Worm (Caenorhabditis elegans): Measurements from ENCODE around the gene F10E9.7.

Gene F10E9.7

DNA sequence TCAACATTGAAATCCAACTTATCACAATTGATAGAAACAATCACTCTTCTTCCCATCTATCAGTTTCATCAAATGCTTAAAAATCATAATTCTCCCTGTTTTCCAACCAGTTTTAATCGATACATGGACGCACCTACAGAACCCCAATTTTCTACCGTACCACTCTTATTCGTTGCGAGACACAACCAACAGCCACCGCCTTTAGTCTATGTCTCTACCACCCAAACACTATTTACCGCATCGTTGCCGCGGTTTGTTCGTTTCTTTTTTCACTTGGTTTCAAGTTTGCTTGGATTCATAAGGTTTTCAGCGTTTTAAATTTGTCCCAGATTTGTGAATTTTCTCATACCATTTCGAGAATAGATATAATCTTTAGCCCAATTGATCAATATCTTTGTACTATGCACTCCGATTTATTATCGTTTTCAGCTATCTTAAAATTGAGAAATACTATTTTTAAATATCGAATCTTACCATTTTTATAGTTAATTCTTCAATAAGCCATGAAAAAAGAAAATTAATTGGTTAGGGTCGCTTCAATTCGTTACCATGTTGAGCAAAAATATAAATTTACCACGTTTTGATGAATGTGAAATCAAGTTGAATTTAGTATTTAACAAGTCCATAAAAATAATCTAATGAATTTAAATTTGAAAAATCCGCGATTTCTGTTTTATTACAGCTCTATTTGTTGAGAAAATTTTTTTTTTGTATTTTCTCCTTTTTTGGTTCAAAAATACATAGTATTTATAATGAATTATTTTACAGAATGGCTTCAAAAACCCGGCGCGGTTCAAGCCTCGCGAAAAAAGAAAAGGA, 3.2 kb upstream of the F10E9.7 start, which contains the start of gene F10E9.3:
Gene F10E9.3, plus strand, starts transcription at position 769 of the 819 bp plus-strand sequence.
- TF ChIP-seq ets-4 (GFP tag; optimal IDR thresholded peaks at IDR 0.05) (no peak), F33H1.4 (GFP tag; IDR thresholded peaks at IDR 0.05) (0 out of 2 replicates have a peak, but pooled peaks have one; percentile 12)

DNA sequence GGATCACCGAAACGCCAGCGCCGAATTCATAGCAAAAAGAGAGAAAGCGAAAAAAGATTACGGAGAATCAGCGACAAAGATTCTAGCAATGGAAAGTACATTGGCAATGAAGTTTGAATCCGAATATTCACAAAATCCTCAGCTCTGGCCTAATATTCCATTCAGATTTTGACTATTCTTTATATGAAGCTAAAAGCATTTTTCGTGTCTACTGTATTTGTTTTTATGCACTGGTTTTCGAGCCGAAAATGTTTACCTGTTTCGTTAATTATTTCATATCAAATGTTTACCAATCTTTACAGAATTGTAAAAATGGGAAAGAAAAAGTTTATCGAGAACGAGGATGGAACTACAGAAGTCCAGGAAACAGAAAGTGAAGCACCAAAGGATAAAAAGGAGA, 997 bp upstream of the F10E9.7 start, which contains the start of gene F10E9.4:
Gene F10E9.4, plus strand, starts transcription at position 301 of the 400 bp plus-strand sequence.
- TF ChIP-seq hrde-1 (tag; optimal IDR thresholded peaks at IDR 0.05; ENCODE audit: borderline replicate concordance) (no peak), T07F8.4 (tag; optimal IDR thresholded peaks at IDR 0.05) (no peak), lsl-1 (GFP tag; optimal IDR thresholded peaks at IDR 0.05) (no peak), nfya-1 (tag; optimal IDR thresholded peaks at IDR 0.05; ENCODE audit: borderline replicate concordance, insufficient read depth) (no peak), egrh-3 (GFP tag; IDR thresholded peaks at IDR 0.05) (no peak), Y53F4B.3 (GFP tag; IDR thresholded peaks at IDR 0.05) (no peak), him-1 (tag; optimal IDR thresholded peaks at IDR 0.05) (no peak), F37B4.10 (GFP tag; IDR thresholded peaks at IDR 0.05) (no peak), cebp-1 (GFP tag; IDR thresholded peaks at IDR 0.05) (no peak), cebp-1 (tag; optimal IDR thresholded peaks at IDR 0.05) (no peak), K11D2.4 (GFP tag; IDR thresholded peaks at IDR 0.05) (no peak), pha-4 (tag; optimal IDR thresholded peaks at IDR 0.05) (no peak), ceh-100 (GFP tag; IDR thresholded peaks at IDR 0.05) (no peak), let-526 (GFP tag; IDR thresholded peaks at IDR 0.05) (no peak), ztf-22 (GFP tag; optimal IDR thresholded peaks at IDR 0.05) (no peak), ZK185.1 (tag; optimal IDR thresholded peaks at IDR 0.05; ENCODE audit: poor library complexity, severe bottlenecking) (no peak)

DNA sequence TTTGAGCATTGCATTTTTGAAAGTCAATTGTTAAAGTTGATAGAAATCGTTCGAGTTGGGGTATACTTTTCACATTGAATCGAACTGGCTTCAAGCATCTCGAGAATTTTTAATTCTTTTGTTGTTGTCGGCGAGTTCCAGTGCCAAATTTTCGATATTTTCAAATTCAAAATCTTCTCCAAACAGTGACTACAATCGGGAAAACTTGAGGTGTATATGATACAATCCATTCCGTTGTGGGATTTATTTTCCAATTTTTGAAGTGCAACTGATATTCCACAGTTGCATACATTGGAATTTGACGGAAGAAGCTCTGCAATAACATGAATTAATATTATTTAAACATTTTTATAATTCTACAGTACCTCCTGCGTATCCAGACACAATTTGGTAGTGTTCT, 1.4 kb downstream of the F10E9.7 start:
- TF ChIP-seq snpc-1.3 (tag; optimal IDR thresholded peaks at IDR 0.05; ENCODE audit: insufficient read depth) (no peak), lsy-27 (tag; optimal IDR thresholded peaks at IDR 0.05; ENCODE audit: borderline replicate concordance, insufficient read depth) (no peak), F57C9.4 (tag; optimal IDR thresholded peaks at IDR 0.05) (no peak), hrde-1 (tag; optimal IDR thresholded peaks at IDR 0.05; ENCODE audit: borderline replicate concordance) (no peak), egl-18 (GFP tag; IDR thresholded peaks at IDR 0.05) (no peak), B0019.2 (GFP tag; conservative IDR thresholded peaks at IDR 0.05) (no peak), rec-8 (tag; optimal IDR thresholded peaks at IDR 0.05) (no peak), pbrm-1 (GFP tag; IDR thresholded peaks at IDR 0.05) (no peak), ama-1 (optimal IDR thresholded peaks at IDR 0.05) (no peak), ama-1 (GFP tag; optimal IDR thresholded peaks at IDR 0.05) (no peak), Y56A3A.18 (GFP tag; IDR thresholded peaks at IDR 0.05) (no peak), tbx-9 (tag; optimal IDR thresholded peaks at IDR 0.05; ENCODE audit: borderline replicate concordance) (no peak), attf-6 (GFP tag; IDR thresholded peaks at IDR 0.05) (no peak), cebp-2 (GFP tag; IDR thresholded peaks at IDR 0.05) (no peak)

DNA sequence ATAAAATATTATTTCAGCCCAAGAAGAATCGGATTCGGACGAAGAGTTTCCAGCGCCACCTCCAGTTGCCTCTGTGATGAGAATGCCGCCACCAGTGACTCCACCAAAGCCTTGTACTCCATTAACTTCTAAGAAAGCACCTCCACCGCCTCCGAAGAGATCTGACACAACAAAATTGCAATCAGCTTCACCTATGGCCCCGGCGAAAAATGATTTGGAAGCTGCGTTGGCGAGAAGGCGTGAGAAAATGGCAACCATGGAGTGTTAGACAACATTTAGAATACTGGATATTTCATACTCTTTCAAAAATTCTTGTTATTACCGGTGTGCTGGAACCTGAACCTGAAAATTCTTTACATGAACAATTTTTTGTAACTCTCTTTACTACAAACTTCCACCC, 1.9 kb downstream of the F10E9.7 start:
- TF ChIP-seq chd-7 (tag; optimal IDR thresholded peaks at IDR 0.05) (no peak), hsf-1 (GFP tag; IDR thresholded peaks at IDR 0.05) (0 out of 2 replicates have a peak, but pooled peaks have one; percentile 10)
